Fruit fly (Drosophila melanogaster) whole organism, prepupa: Measurements from ENCODE around the gene p-cup.

Source experiments
- Blimp-1 ChIP-seq: fragments of 200-800 bp; sonication (Bioruptor generic); optimal IDR thresholded peaks from 3 replicates; lab custom pipeline; 2017; ENCODE audit warnings: missing biosample characterization, missing genetic modification characterization, mild to moderate bottlenecking, moderate library complexity, missing genetic modification reagents
- CG10631 ChIP-seq: fragments of 200-800 bp; sonication (Bioruptor generic); optimal IDR thresholded peaks from 2 replicates; lab custom pipeline; 2016; ENCODE audit warnings: missing biosample characterization, missing genetic modification characterization
- CG10669 ChIP-seq: fragments of 200-800 bp; sonication (Bioruptor generic); optimal IDR thresholded peaks from 3 replicates; lab custom pipeline; 2018; ENCODE audit warnings: missing biosample characterization, mild to moderate bottlenecking, missing genetic modification characterization, moderate library complexity
- CG11762 ChIP-seq: fragments of 200-800 bp; sonication (Bioruptor generic); optimal IDR thresholded peaks from 3 replicates; lab custom pipeline; 2016; ENCODE audit warnings: missing biosample characterization, missing genetic modification characterization; ENCODE audit not compliant: insufficient read depth
- CG15336 ChIP-seq: fragments of 200-800 bp; sonication (Bioruptor generic); IDR thresholded peaks from 2 replicates; pipeline ENCODE4 v1.3.6; 2022; ENCODE audit warnings: missing biosample characterization, missing genetic modification characterization
- CG1621 ChIP-seq: fragments of 200-800 bp; sonication (Bioruptor generic); optimal IDR thresholded peaks from 3 replicates; lab custom pipeline; 2018; ENCODE audit warnings: missing biosample characterization, mild to moderate bottlenecking, missing genetic modification characterization
- CG16779 ChIP-seq: fragments of 200-800 bp; sonication (Bioruptor generic); optimal IDR thresholded peaks from 3 replicates; lab custom pipeline; 2017; ENCODE audit warnings: missing biosample characterization, mild to moderate bottlenecking, missing genetic modification characterization
- CG3032 ChIP-seq: fragments of 200-800 bp; optimal IDR thresholded peaks from 2 replicates; lab custom pipeline; 2019; ENCODE audit warnings: missing biosample characterization, mild to moderate bottlenecking, missing genetic modification characterization, moderate library complexity
- CG31627 ChIP-seq: fragments of 200-800 bp; sonication (Bioruptor generic); optimal IDR thresholded peaks from 3 replicates; lab custom pipeline; 2016; ENCODE audit warnings: missing biosample characterization, missing genetic modification characterization
- CG32006 ChIP-seq: fragments of 200-800 bp; sonication (Bioruptor generic); optimal IDR thresholded peaks from 3 replicates; lab custom pipeline; 2017; ENCODE audit warnings: missing biosample characterization, mild to moderate bottlenecking, missing genetic modification characterization
- CG34406 ChIP-seq: fragments of 200-800 bp; sonication (Bioruptor generic); optimal IDR thresholded peaks from 3 replicates; lab custom pipeline; 2016; ENCODE audit warnings: missing biosample characterization, missing genetic modification characterization
- CG3919 ChIP-seq: fragments of 200-800 bp; sonication (Bioruptor generic); optimal IDR thresholded peaks from 3 replicates; lab custom pipeline; 2016; ENCODE audit warnings: missing biosample characterization, missing genetic modification characterization
- CG6792 ChIP-seq: fragments of 200-800 bp; sonication (Bioruptor generic); optimal IDR thresholded peaks from 3 replicates; lab custom pipeline; 2016; ENCODE audit warnings: missing biosample characterization, missing genetic modification characterization
- CG6808 ChIP-seq: fragments of 200-800 bp; sonication (Bioruptor generic); optimal IDR thresholded peaks from 3 replicates; lab custom pipeline; 2017; ENCODE audit warnings: missing biosample characterization, missing genetic modification characterization, mild to moderate bottlenecking, moderate library complexity, missing genetic modification reagents
- CG6854 ChIP-seq: fragments of 200-800 bp; sonication (Bioruptor generic); optimal IDR thresholded peaks from 2 replicates; lab custom pipeline; 2017; ENCODE audit warnings: missing biosample characterization, mild to moderate bottlenecking, missing genetic modification characterization
- CG7368 ChIP-seq: fragments of 200-800 bp; sonication (Bioruptor generic); optimal IDR thresholded peaks from 3 replicates; lab custom pipeline; 2016; ENCODE audit warnings: missing biosample characterization, missing genetic modification characterization
- CG8119 ChIP-seq: fragments of 200-800 bp; sonication (Bioruptor generic); IDR thresholded peaks from 3 replicates; pipeline ENCODE4 v1.3.6; 2022; ENCODE audit warnings: missing biosample characterization, missing genetic modification characterization
- CG8632 ChIP-seq: fragments of 200-800 bp; sonication (Bioruptor generic); optimal IDR thresholded peaks from 3 replicates; lab custom pipeline; 2016; ENCODE audit warnings: missing biosample characterization, missing genetic modification characterization
- CG9139 ChIP-seq: fragments of 200-800 bp; sonication (Bioruptor generic); optimal IDR thresholded peaks from 3 replicates; lab custom pipeline; 2017; ENCODE audit warnings: missing biosample characterization, mild to moderate bottlenecking, missing genetic modification characterization
- Eip75B ChIP-seq: fragments of 200-800 bp; sonication (Bioruptor generic); optimal IDR thresholded peaks from 3 replicates; lab custom pipeline; 2016; ENCODE audit warnings: missing biosample characterization, missing genetic modification characterization
- Eip78C ChIP-seq: fragments of 200-800 bp; sonication (Bioruptor generic); peaks from one replicate; lab custom pipeline; 2016; ENCODE audit warnings: missing biosample characterization, missing genetic modification characterization
- Eip93F ChIP-seq: fragments of 200-800 bp; sonication (Bioruptor generic); optimal IDR thresholded peaks from 2 replicates; lab custom pipeline; 2016; ENCODE audit warnings: missing biosample characterization, mild to moderate bottlenecking, missing genetic modification characterization
- Ets21C ChIP-seq: fragments of 200-800 bp; sonication (Bioruptor generic); optimal IDR thresholded peaks from 3 replicates; lab custom pipeline; 2016; ENCODE audit warnings: missing biosample characterization, missing genetic modification characterization
- Ets96B ChIP-seq: fragments of 200-800 bp; optimal IDR thresholded peaks from 2 replicates; lab custom pipeline; 2019; ENCODE audit warnings: missing biosample characterization, mild to moderate bottlenecking, missing genetic modification characterization, moderate library complexity
- Gug ChIP-seq: fragments of 200-800 bp; sonication (Bioruptor generic); IDR thresholded peaks from 2 replicates; pipeline ENCODE4 v1.3.6; 2022; ENCODE audit warnings: missing biosample characterization, missing genetic modification characterization
- Hr38 ChIP-seq: sonication (Bioruptor generic); optimal IDR thresholded peaks from 2 replicates; lab custom pipeline; 2016; ENCODE audit warnings: missing biosample characterization, missing genetic modification characterization
- Hr39 ChIP-seq: fragments of 200-800 bp; sonication (Bioruptor generic); optimal IDR thresholded peaks from 2 replicates; lab custom pipeline; 2016; ENCODE audit warnings: missing biosample characterization, missing genetic modification characterization
- Hr4 ChIP-seq: fragments of 200-800 bp; sonication (Bioruptor generic); optimal IDR thresholded peaks from 3 replicates; lab custom pipeline; 2016; ENCODE audit warnings: missing biosample characterization, missing genetic modification characterization
- Lpt ChIP-seq: fragments of 200-800 bp; sonication (Bioruptor generic); optimal IDR thresholded peaks from 3 replicates; lab custom pipeline; 2016; ENCODE audit warnings: missing biosample characterization, missing genetic modification characterization
- OdsH ChIP-seq: fragments of 200-800 bp; sonication (Bioruptor generic); optimal IDR thresholded peaks from 3 replicates; lab custom pipeline; 2016; ENCODE audit warnings: missing biosample characterization, missing genetic modification characterization
- Smox ChIP-seq: fragments of 200-800 bp; sonication (Bioruptor generic); optimal IDR thresholded peaks from 3 replicates; lab custom pipeline; 2016; ENCODE audit warnings: missing biosample characterization, missing genetic modification characterization
- Sox14 ChIP-seq: fragments of 200-800 bp; sonication (Bioruptor generic); optimal IDR thresholded peaks from 3 replicates; lab custom pipeline; 2016; ENCODE audit warnings: missing biosample characterization, missing genetic modification characterization
- achi ChIP-seq: fragments of 200-800 bp; sonication (Bioruptor generic); optimal IDR thresholded peaks from 3 replicates; lab custom pipeline; 2016; ENCODE audit warnings: missing biosample characterization, missing genetic modification characterization
- acj6 ChIP-seq: fragments of 200-800 bp; sonication (Bioruptor generic); optimal IDR thresholded peaks from 3 replicates; lab custom pipeline; 2016; ENCODE audit warnings: missing biosample characterization, missing genetic modification characterization
- cyc ChIP-seq: fragments of 200-800 bp; sonication (Bioruptor generic); optimal IDR thresholded peaks from 3 replicates; lab custom pipeline; 2016; ENCODE audit warnings: missing biosample characterization, missing genetic modification characterization
- dac ChIP-seq: fragments of 200-800 bp; sonication (Bioruptor generic); optimal IDR thresholded peaks from 2 replicates; lab custom pipeline; 2017; ENCODE audit warnings: missing biosample characterization, mild to moderate bottlenecking, missing genetic modification characterization
- eg ChIP-seq: fragments of 200-800 bp; sonication (Bioruptor generic); IDR thresholded peaks from 3 replicates; pipeline ENCODE4 v1.3.6; 2022; ENCODE audit warnings: missing biosample characterization, missing genetic modification characterization
- esn ChIP-seq: fragments of 200-800 bp; sonication (Bioruptor generic); optimal IDR thresholded peaks from 2 replicates; lab custom pipeline; 2016; ENCODE audit warnings: missing biosample characterization, mild to moderate bottlenecking, missing genetic modification characterization, moderate library complexity
- fd85E ChIP-seq: fragments of 200-800 bp; sonication (Bioruptor generic); optimal IDR thresholded peaks from 3 replicates; lab custom pipeline; 2016; ENCODE audit warnings: missing biosample characterization, missing genetic modification characterization
- fkh ChIP-seq: fragments of 200-800 bp; sonication (Bioruptor generic); optimal IDR thresholded peaks from 3 replicates; lab custom pipeline; 2017; ENCODE audit warnings: missing biosample characterization, mild to moderate bottlenecking, missing genetic modification characterization, moderate library complexity
- net ChIP-seq: fragments of 200-800 bp; sonication (Bioruptor generic); optimal IDR thresholded peaks from 3 replicates; lab custom pipeline; 2016; ENCODE audit warnings: missing biosample characterization, missing genetic modification characterization
- salr ChIP-seq, 2 experiments: fragments of 200-800 bp; sonication (Bioruptor generic); optimal IDR thresholded peaks; 3 replicates each; lab custom pipeline; 2016 to 2018; ENCODE audit warnings: missing biosample characterization in 2 of 2, missing genetic modification characterization in 2 of 2, mild to moderate bottlenecking in 1 of 2
- spab ChIP-seq: fragments of 200-800 bp; sonication (Bioruptor generic); optimal IDR thresholded peaks from 2 replicates; lab custom pipeline; 2017; ENCODE audit warnings: missing biosample characterization, mild to moderate bottlenecking, missing genetic modification characterization, missing genetic modification reagents
- svp ChIP-seq: fragments of 200-800 bp; sonication (Bioruptor generic); peaks from one replicate; lab custom pipeline; 2016; ENCODE audit warnings: missing biosample characterization, missing genetic modification characterization
- topi ChIP-seq: fragments of 200-800 bp; sonication (Bioruptor generic); optimal IDR thresholded peaks from 3 replicates; lab custom pipeline; 2016; ENCODE audit warnings: missing biosample characterization, missing genetic modification characterization
- vri ChIP-seq: fragments of 200-800 bp; sonication (Bioruptor generic); optimal IDR thresholded peaks from 3 replicates; lab custom pipeline; 2016; ENCODE audit warnings: missing biosample characterization, mild to moderate bottlenecking, missing genetic modification characterization

p-cup gene

DNA sequence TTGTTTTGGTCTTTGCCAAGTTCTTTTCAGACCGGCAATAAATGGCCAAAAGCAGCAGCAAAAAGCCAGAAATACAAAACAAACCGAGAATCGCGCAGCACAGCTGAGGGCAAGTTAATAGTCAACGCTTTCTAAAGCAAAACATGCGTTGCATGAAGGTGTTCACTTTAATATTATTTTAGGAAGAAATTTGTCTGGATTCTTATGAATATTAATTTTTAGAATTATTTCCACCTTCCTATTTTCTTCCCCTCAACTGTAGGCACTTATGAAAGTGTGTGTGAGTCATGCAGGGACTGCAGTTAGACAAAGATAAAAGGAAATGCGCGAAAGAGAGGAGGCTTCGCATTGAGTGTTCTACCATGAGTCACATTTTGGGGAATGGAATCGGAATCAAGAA, 42.6 kb upstream of the p-cup start (continued):
- TF ChIP-seq fkh (GFP tag; lab: Kevin White, UChicago) = no peak
- peak; percentile 86 for TF ChIP-seq CG8632 (GFP tag; lab: Kevin White, UChicago)
- TF ChIP-seq salr (GFP tag; optimal IDR thresholded peaks at IDR 0.05; lab: Kevin White, UChicago) = peak; percentile 67 to 73
- peak; percentile 95 for TF ChIP-seq CG31627 (GFP tag; lab: Kevin White, UChicago)
- TF ChIP-seq CG10669 = peak; percentile 78
- peak; percentile 88 for TF ChIP-seq Gug (GFP tag; lab: Robert Waterston, UW)
- TF ChIP-seq Lpt (GFP tag; lab: Kevin White, UChicago) = peak; percentile 87
- peak; percentile 86 for TF ChIP-seq Eip75B
- peak; percentile 83 for TF ChIP-seq CG32006 (GFP tag; lab: Kevin White, UChicago)
- TF ChIP-seq fd85E (GFP tag; lab: Kevin White, UChicago) = peak; percentile 59
- TF ChIP-seq Hr39 (GFP tag; lab: Kevin White, UChicago) = peak; percentile 97
- peak; percentile 88 for TF ChIP-seq CG10631 (GFP tag; lab: Kevin White, UChicago)
- TF ChIP-seq topi (GFP tag; lab: Kevin White, UChicago) = peak; percentile 97
- peak; percentile 88 for TF ChIP-seq CG3919 (GFP tag; lab: Kevin White, UChicago)
- TF ChIP-seq CG8119 (GFP tag; lab: Robert Waterston, UW) = peak; percentile 89
- TF ChIP-seq CG7368 (GFP tag; lab: Kevin White, UChicago) = peak; percentile 83

DNA sequence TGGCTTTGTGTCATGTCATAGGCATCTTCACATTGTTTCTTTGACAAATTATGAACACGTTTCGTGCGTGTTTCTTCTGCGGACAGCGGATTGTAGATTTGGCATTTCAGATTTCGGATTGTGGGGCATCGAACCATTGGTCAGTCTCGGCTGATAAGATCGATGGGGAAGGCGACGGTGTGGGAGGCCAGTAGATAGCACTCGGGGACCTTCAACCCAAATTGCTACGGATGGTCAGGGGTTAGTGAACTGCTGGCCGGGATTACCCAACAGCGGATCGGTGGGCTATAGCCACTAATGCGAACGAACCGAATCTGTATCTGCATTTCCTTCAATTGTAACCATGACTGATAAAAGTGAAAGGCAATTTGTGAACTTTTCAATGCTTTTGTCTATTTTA, 41.9 kb upstream of the p-cup start:
- TF ChIP-seq net (GFP tag; lab: Kevin White, UChicago) (no peak), svp (peak; percentile 97), CG31627 (GFP tag; lab: Kevin White, UChicago) (no peak)

- TF ChIP-seq CG8632 (GFP tag; lab: Kevin White, UChicago) (peak; percentile 76), CG16779 (tag; lab: Kevin White, UChicago) (no peak), Blimp-1 (GFP tag; lab: Kevin White, UChicago) (peak; percentile 54), Ets21C (GFP tag; lab: Kevin White, UChicago) (peak; percentile 76), Sox14 (peak; percentile 69), dac (no peak), esn (GFP tag; lab: Kevin White, UChicago) (peak; percentile 84), Smox (GFP tag; lab: Kevin White, UChicago) (peak; percentile 85), svp (peak; percentile 76), OdsH (peak; percentile 51), vri (GFP tag; lab: Kevin White, UChicago) (peak; percentile 78), topi (GFP tag; lab: Kevin White, UChicago) (peak; percentile 89), CG10669 (peak; percentile 49), CG31627 (GFP tag; lab: Kevin White, UChicago) (peak; percentile 86), spab (GFP tag; lab: Kevin White, UChicago) (peak; percentile 9), CG10631 (GFP tag; lab: Kevin White, UChicago) (peak; percentile 55), Lpt (GFP tag; lab: Kevin White, UChicago) (no peak), salr (GFP tag; optimal IDR thresholded peaks at IDR 0.05; lab: Kevin White, UChicago) (no peak), net (GFP tag; lab: Kevin White, UChicago) (peak; percentile 47), CG3919 (GFP tag; lab: Kevin White, UChicago) (peak; percentile 63), Hr38 (GFP tag; lab: Kevin White, UChicago) (no peak), Ets96B (tag; lab: Kevin White, UChicago) (peak; percentile 27), Eip93F (GFP tag; lab: Kevin White, UChicago) (peak; percentile 5), CG9139 (GFP tag; lab: Kevin White, UChicago) (no peak), CG6808 (GFP tag; lab: Kevin White, UChicago) (no peak), cyc (GFP tag; lab: Kevin White, UChicago) (peak; percentile 81), fkh (GFP tag; lab: Kevin White, UChicago) (no peak), Hr4 (GFP tag; lab: Kevin White, UChicago) (peak; percentile 43), Eip78C (GFP tag; lab: Kevin White, UChicago) (peak; percentile 88), eg (GFP tag; lab: Robert Waterston, UW) (0 out of 3 replicates have a peak, but pooled peaks have one; percentile 14), CG15336 (GFP tag; lab: Robert Waterston, UW) (no peak), acj6 (GFP tag; lab: Kevin White, UChicago) (peak; percentile 40), CG6792 (GFP tag; lab: Kevin White, UChicago) (peak; percentile 75), CG3032 (tag; lab: Kevin White, UChicago) (no peak), CG1621 (tag; lab: Kevin White, UChicago) (no peak), fd85E (GFP tag; lab: Kevin White, UChicago) (peak; percentile 5), CG6854 (GFP tag; lab: Kevin White, UChicago) (no peak), achi (GFP tag; lab: Kevin White, UChicago) (peak; percentile 55), CG34406 (GFP tag; lab: Kevin White, UChicago) (peak; percentile 77), CG11762 (GFP tag; lab: Kevin White, UChicago) (peak; percentile 33)
Observed at dm6 chrX:17489853-17490252, 41.3 kb upstream of the p-cup start.
